Worm (Caenorhabditis elegans): Measurements from ENCODE around the gene lonp-2.

DNA sequence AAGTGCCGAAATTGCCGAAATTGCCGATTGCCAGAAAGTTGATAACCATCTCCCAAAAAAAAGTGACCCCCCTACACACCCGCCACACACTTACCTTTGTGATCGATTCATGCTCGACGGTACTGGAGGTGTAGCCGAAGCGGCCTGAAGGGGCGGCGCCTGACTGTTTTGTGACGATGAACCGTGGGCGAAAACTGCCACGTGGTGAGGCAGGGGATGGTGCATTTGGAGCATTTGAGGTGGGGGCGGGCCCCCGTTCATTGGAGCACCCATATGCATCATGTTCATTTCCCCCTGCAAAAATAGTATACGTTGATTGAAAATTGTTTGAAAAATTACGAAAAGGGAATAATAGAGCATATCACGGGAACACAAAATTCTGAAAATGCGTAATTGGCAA is 22.5 kb downstream of the lonp-2 start, which contains the start of gene Y75B8A.6:
- no peak for TF ChIP-seq tab-1 (GFP tag; IDR thresholded peaks at IDR 0.05)
- no peak for TF ChIP-seq med-1 (GFP tag; optimal IDR thresholded peaks at IDR 0.05; ENCODE audit: insufficient read depth)

All from whole organism, midembryonic.